Fruit fly (Drosophila melanogaster): ENCODE data around the gene Brf.
A peak's percentile ranks its signal among the peaks of the same experiment; 100 is the strongest.

Gene Brf

DNA sequence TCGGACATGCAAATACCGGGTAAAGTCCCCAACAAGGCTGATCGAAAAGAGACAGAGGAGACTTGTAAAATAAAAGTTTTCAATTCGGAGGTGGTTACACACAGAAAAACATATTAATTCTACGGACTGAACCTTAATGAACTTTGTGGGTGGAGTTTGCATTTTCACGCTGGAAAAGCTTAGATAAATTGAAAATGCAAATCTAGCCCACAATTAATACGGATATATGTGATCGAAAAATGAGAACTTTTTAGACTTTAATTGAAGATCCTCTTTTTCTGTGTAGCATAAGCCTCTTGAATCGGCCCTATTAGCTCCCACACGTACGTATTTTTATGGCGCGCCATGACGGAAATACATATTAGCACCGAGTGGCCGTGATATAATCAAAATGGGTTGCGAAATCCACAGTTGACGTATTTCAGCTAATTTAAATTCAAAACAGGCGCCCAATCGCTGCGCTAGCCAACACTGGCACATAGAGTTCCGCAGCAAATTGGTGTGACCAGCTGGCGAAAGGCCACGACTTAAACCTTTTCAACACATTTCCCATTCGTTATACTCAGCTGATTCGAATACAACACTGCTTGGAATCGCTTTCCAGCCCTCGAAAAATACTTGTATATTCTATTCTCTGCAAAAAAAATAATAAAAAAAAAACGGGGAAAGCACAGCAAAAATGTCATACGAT lies 5.7 kb downstream of the Brf start (continued):
- TF ChIP-seq stwl (tag; optimal IDR thresholded peaks at IDR 0.05) (peak; percentile 97), kni (GFP tag; optimal IDR thresholded peaks at IDR 0.05) (no peak), CG6765 (GFP tag; optimal IDR thresholded peaks at IDR 0.05) (peak; percentile 67), CG4360 (GFP tag; IDR thresholded peaks at IDR 0.05) (peak; percentile 24; the same call in 1 of the 2 replicates), CG14014 (GFP tag; IDR thresholded peaks at IDR 0.05) (peak; percentile 66), sens (GFP tag) (peak; percentile 90), fd3F (GFP tag; optimal IDR thresholded peaks at IDR 0.05) (peak; percentile 67), CG4617 (GFP tag; optimal IDR thresholded peaks at IDR 0.05; ENCODE audit: borderline replicate concordance) (peak; percentile 54), caup (GFP tag; optimal IDR thresholded peaks at IDR 0.05; ENCODE audit: severe bottlenecking) (peak; percentile 81), CG17186 (GFP tag; optimal IDR thresholded peaks at IDR 0.05) (peak; percentile 71), CG32772 (GFP tag; IDR thresholded peaks at IDR 0.05) (peak; percentile 71), Hand (GFP tag; optimal IDR thresholded peaks at IDR 0.05) (peak; percentile 17), CG6683 (GFP tag; optimal IDR thresholded peaks at IDR 0.05) (no peak), HLH54F (GFP tag; optimal IDR thresholded peaks at IDR 0.05) (peak; percentile 60), Max (GFP tag; optimal IDR thresholded peaks at IDR 0.05) (peak; percentile 47), ash1 (GFP tag; optimal IDR thresholded peaks at IDR 0.05) (no peak), ems (GFP tag; optimal IDR thresholded peaks at IDR 0.05) (peak; percentile 41), CG34376 (GFP tag; optimal IDR thresholded peaks at IDR 0.05) (peak; percentile 63), CG15269 (tag; optimal IDR thresholded peaks at IDR 0.05) (peak; percentile 75), CG9609 (GFP tag; optimal IDR thresholded peaks at IDR 0.05) (peak; percentile 74), Eip74EF (GFP tag; optimal IDR thresholded peaks at IDR 0.05) (peak in 1 of 2 experiments; percentile 56), Dad (GFP tag; optimal IDR thresholded peaks at IDR 0.05) (peak; percentile 73), chif (GFP tag; optimal IDR thresholded peaks at IDR 0.05) (peak; percentile 55 to 56), CG34224 (GFP tag; IDR thresholded peaks at IDR 0.05; ENCODE audit: partially characterized antibody) (peak; percentile 40; the same call in 1 of the 3 replicates), sisA (GFP tag; IDR thresholded peaks at IDR 0.05) (no peak; the same call in 1 of the 2 replicates), grau (tag; optimal IDR thresholded peaks at IDR 0.05) (peak; percentile 66), emc (GFP tag; optimal IDR thresholded peaks at IDR 0.05) (no peak), Hmx (GFP tag; optimal IDR thresholded peaks at IDR 0.05) (no peak), CG33557 (GFP tag; optimal IDR thresholded peaks at IDR 0.05) (peak; percentile 8), Ravus (GFP tag; IDR thresholded peaks at IDR 0.05) (no peak), CG6791 (GFP tag; IDR thresholded peaks at IDR 0.05; ENCODE audit: partially characterized antibody) (peak; percentile 60; the same call in 1 of the 3 replicates), CG17912 (GFP tag; optimal IDR thresholded peaks at IDR 0.05) (peak; percentile 57), HLH4C (GFP tag; IDR thresholded peaks at IDR 0.05; ENCODE audit: partially characterized antibody) (no peak), CG8290 (GFP tag; optimal IDR thresholded peaks at IDR 0.05) (peak; percentile 61), CG8290 (tag; optimal IDR thresholded peaks at IDR 0.05) (peak in 1 of 2 experiments; percentile 85), Dref (GFP tag; IDR thresholded peaks at IDR 0.05) (peak; percentile 41; the same call in 1 of the 2 replicates), mirr (GFP tag; optimal IDR thresholded peaks at IDR 0.05) (peak; percentile 24), CG2678 (tag; optimal IDR thresholded peaks at IDR 0.05) (peak; percentile 73), CG14860 (GFP tag; IDR thresholded peaks at IDR 0.05; ENCODE audit: partially characterized antibody) (no peak), chm (GFP tag; IDR thresholded peaks at IDR 0.05) (no peak; the same call in 1 of the 2 replicates), CG18619 (GFP tag; optimal IDR thresholded peaks at IDR 0.05) (no peak), dm (GFP tag; optimal IDR thresholded peaks at IDR 0.05) (peak; percentile 56), ro (GFP tag; IDR thresholded peaks at IDR 0.05) (no peak), CG13287 (GFP tag; IDR thresholded peaks at IDR 0.05; ENCODE audit: partially characterized antibody) (peak; percentile 64), onecut (GFP tag; IDR thresholded peaks at IDR 0.05) (no peak), bbx (GFP tag; IDR thresholded peaks at IDR 0.05; ENCODE audit: partially characterized antibody) (peak; percentile 29; the same call in 1 of the 2 replicates), sqz (GFP tag; optimal IDR thresholded peaks at IDR 0.05) (peak; percentile 93), CG1024 (GFP tag; IDR thresholded peaks at IDR 0.05) (no peak)
